Worm (Caenorhabditis elegans): ENCODE results near the gene otpl-7.

ce11 chrV:8533916-8534315, 12.6 kb downstream of the otpl-7 start:
- TF ChIP-seq saeg-2 (GFP tag; IDR thresholded peaks at IDR 0.05): no peak
- TF ChIP-seq aly-2 (tag; optimal IDR thresholded peaks at IDR 0.05): no peak
- TF ChIP-seq nhr-237 (tag; optimal IDR thresholded peaks at IDR 0.05): no peak
- TF ChIP-seq ZK546.5 (tag; optimal IDR thresholded peaks at IDR 0.05): no peak
- TF ChIP-seq nhr-28 (tag; optimal IDR thresholded peaks at IDR 0.05): no peak
- no peak for TF ChIP-seq mxl-3 (GFP tag; optimal IDR thresholded peaks at IDR 0.05)
- no peak for TF ChIP-seq ztf-11 (tag; optimal IDR thresholded peaks at IDR 0.05)
- no peak for TF ChIP-seq D1046.2 (GFP tag; IDR thresholded peaks at IDR 0.05)
- no peak for TF ChIP-seq mdl-1 (tag; optimal IDR thresholded peaks at IDR 0.05)
- no peak for TF ChIP-seq nhr-11 (tag; optimal IDR thresholded peaks at IDR 0.05)
- no peak for TF ChIP-seq unc-39 (tag; optimal IDR thresholded peaks at IDR 0.05)
- TF ChIP-seq rbr-2 (tag; optimal IDR thresholded peaks at IDR 0.05): no peak
- TF ChIP-seq egl-43 (GFP tag; IDR thresholded peaks at IDR 0.05): no peak

Measured in whole organism, L4 larva.